Worm (Caenorhabditis elegans) whole organism, late embryonic: ENCODE results near the gene C05C10.2.

Experiments
- K02D7.2 ChIP-seq: sonication (generic microtip); optimal IDR thresholded peaks from 2 replicates; lab custom pipeline; 2017; ENCODE audit warnings: mild to moderate bottlenecking, missing genetic modification characterization, missing compliant biosample characterization
- ama-1 ChIP-seq: fragments of 150-350 bp; optimal IDR thresholded peaks from 2 replicates; lab custom pipeline; 2014
- ceh-24 ChIP-seq: sonication (generic microtip); optimal IDR thresholded peaks from 2 replicates; lab custom pipeline; 2016; ENCODE audit warnings: mild to moderate bottlenecking, missing genetic modification characterization, missing compliant biosample characterization
- ceh-34 ChIP-seq: sonication (generic microtip); optimal IDR thresholded peaks from 2 replicates; lab custom pipeline; 2016; ENCODE audit warnings: mild to moderate bottlenecking, missing genetic modification characterization, missing compliant biosample characterization
- dmd-4 ChIP-seq: sonication (generic microtip); optimal IDR thresholded peaks from 2 replicates; lab custom pipeline; 2016; ENCODE audit warnings: borderline replicate concordance, missing genetic modification characterization, missing compliant biosample characterization
- elt-2 ChIP-seq: sonication (generic microtip); optimal IDR thresholded peaks from 2 replicates; lab custom pipeline; 2016; ENCODE audit warnings: missing genetic modification reagents, missing genetic modification characterization, missing compliant biosample characterization
- elt-4 ChIP-seq: sonication (generic microtip); optimal IDR thresholded peaks from 2 replicates; lab custom pipeline; 2016; ENCODE audit warnings: missing genetic modification characterization, missing compliant biosample characterization
- ets-4 ChIP-seq: sonication (generic microtip); optimal IDR thresholded peaks from 2 replicates; lab custom pipeline; 2016; ENCODE audit warnings: missing genetic modification characterization, missing compliant biosample characterization
- pha-4 ChIP-seq: fragments of 150-350 bp; optimal IDR thresholded peaks from 2 replicates; lab custom pipeline; 2018; ENCODE audit warnings: missing biosample characterization, missing genetic modification reagents, missing genetic modification characterization
- syd-9 ChIP-seq: sonication (generic microtip); optimal IDR thresholded peaks from 2 replicates; lab custom pipeline; 2016; ENCODE audit warnings: mild to moderate bottlenecking, missing genetic modification characterization, moderate library complexity, missing compliant biosample characterization
- unc-86 ChIP-seq: sonication (generic microtip); optimal IDR thresholded peaks from 2 replicates; lab custom pipeline; 2016; ENCODE audit warnings: missing genetic modification characterization, missing compliant biosample characterization

DNA sequence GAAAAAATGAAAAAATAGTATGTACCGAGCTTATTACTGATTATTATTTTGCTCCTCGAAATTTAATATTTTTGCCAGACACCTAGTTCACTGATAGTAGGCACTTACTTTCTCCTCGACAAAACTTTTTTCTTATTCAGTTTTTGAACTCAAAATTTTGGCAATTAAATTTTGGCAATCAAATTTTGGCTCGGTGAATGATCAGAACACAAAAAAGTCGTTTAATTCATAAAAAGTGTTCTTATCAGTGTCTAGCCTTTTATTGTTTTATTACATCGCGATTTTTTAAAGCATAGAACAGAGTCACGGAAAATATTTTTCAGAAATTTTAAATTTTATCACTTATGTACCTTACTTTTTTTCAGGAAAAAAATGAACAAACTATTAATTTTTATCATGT, 26.8 kb upstream of the C05C10.2 start:
- TF ChIP-seq ceh-34 (tag; lab: Kevin White, UChicago) (no peak), unc-86 (tag; lab: Kevin White, UChicago) (no peak), syd-9 (no peak), ceh-24 (tag; lab: Kevin White, UChicago) (no peak), ets-4 (no peak), dmd-4 (no peak), pha-4 (tag; lab: Kevin White, UChicago) (no peak), ama-1 (lab: Kevin White, UChicago) (no peak), K02D7.2 (no peak), elt-4 (tag; lab: Kevin White, UChicago) (no peak), elt-2 (tag; lab: Kevin White, UChicago) (no peak)
